Worm (Caenorhabditis elegans): ENCODE data around the gene F02H6.7.

F02H6.7 gene

DNA sequence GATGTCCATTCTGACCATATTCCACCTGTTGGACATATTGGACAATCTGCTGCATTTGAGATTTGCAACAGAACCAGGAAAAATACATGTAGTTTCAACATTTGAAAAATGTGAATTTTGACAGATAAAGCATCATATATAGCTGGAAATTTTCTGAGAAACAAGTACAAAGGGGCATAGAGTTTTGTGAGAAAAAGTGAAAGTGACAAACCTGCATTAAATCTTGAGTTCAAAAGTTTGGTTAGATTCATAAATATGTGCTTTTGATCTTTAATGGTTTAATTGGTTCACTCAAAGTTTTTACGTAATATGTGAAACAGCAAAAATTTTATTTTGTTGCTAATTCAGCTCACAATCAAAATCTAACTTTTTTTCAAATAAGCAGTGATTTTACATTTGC, at the start of gene F02H6.7:
Gene F02H6.7 (minus strand): TSS at position 101 of the 400 bp plus-strand sequence.
- no peak for TF ChIP-seq unc-62 (GFP tag; optimal IDR thresholded peaks at IDR 0.05)

DNA sequence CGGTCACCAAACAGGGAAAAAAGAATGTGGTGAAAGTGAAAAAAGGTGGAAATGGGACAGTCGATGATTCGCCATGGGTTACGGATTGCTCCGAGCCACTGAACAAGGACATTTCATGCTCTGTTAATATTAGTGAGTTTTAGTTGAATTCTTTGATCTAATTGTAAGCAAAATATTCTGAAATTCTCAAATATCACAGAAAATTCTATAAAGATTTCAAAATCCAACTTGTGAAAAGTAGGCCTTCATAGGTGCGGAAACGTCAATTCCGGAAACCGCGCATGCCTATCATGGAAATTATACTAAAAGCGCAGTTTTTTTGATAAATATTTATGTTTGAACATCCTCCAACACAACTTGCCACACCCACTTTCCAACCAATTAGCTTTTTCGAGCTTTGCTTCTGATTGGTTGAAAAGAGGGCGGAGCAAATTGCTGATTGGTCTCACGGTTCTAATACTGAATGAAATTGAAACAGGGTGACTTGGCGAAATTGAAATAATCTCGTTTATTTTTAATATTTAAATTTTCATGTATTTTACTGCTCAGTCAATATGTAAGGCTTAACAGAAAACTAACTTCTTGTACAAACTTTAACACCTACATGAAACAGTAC, 48.9 kb upstream of the F02H6.7 start:
- TF ChIP-seq unc-62 (GFP tag; optimal IDR thresholded peaks at IDR 0.05): no peak

DNA sequence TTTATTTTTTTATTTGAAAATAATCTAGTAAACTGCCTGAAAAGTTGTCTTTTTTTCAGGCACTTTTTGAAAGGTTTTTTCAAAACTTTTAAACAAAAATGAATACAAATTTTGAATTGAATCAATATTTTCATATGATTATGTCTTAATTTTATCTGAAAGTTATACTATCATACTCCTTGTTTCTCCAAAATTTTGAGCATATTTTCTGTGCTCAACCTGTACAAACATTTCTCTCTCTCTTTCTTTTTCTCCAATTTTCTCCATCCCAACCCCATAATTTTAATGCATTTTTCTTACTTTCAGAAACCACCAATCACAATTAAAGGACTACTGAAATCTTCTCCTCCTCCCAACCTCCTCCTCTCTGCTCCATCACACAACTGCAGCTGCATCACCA, 48.2 kb upstream of the F02H6.7 start, which contains the start of gene ilcr-1:
Gene ilcr-1 (plus strand): TSS at position 301 of the 400 bp plus-strand sequence.
- TF ChIP-seq unc-62 (GFP tag; optimal IDR thresholded peaks at IDR 0.05): no peak

DNA sequence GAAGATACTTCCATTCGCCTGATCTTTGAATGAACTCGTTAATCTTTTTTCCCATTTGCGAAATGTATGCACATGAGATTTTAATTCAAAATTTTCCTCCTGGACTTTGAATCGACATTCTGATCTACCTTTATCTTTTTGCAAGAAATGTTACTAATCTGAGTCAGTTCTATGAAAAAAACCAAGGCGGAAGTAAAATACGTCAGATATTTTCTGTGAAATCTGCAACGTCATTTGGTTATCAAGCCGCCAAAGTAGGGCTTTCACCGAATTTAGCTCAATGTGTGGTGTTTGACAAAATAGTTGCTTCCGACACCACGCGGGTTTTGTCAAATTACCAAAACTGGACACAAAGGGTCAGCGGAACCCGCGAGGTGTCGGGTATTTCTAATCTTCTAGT, 46.9 kb upstream of the F02H6.7 start:
- no peak for TF ChIP-seq unc-62 (GFP tag; optimal IDR thresholded peaks at IDR 0.05)

DNA sequence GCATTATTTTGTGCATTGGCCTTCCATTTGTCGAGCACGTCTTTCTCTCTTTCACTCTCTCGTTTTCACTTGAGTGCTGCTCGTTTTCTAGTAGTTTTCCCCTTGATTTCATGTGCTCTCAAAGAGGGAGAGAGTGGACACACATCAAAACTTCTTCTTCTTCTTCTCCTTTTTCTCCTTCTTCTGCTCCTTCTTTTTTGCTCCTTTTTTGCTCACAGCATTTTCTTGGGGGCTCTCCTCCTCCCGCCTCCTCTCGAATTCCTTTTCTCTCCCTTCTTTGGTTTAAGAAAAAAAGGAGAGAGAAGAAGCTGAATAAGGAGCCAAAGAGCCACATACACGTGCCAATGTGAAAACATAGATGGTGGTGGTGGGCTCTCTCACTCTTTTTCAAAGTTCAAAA, 44.6 kb upstream of the F02H6.7 start:
- TF ChIP-seq unc-62 (GFP tag; optimal IDR thresholded peaks at IDR 0.05): no peak

DNA sequence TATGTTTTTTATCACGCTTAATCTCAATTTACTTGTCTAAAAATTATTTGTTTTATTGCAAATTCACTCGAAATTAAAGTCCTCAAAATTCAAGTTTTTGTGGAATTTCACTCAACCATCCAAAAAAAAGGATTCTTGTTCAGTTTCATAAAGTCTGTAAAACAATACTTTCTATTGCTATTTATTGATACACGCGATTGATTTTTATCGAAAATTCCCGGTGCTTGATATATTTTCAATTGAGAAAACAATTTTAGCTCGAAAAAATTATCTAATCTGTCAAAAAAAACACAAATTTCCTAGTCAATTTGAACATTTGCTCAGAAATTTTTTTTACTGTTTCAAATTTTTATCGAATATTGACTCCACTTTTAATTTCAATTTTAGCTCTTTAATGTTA, 42.0 kb upstream of the F02H6.7 start:
- no peak for TF ChIP-seq unc-62 (GFP tag; optimal IDR thresholded peaks at IDR 0.05)

DNA sequence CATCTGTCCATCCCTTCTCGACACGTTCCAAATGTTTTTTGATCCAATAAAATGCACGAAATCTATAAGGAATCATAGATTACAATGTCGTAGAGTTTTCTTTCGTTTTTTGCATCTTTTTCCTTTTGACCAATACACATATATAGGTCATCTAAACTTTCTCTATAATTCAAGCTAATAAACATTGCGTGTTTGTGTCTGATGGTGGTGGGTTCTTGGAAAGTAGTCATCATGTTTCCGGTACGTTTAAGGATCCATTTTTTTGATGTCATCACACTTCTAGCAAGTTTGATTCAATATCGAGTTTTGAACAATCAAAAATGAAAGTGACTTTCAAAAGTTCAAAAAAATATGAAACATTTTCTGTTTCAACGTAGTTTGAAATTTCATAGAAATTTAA, 40.9 kb upstream of the F02H6.7 start:
- no peak for TF ChIP-seq unc-62 (GFP tag; optimal IDR thresholded peaks at IDR 0.05)

DNA sequence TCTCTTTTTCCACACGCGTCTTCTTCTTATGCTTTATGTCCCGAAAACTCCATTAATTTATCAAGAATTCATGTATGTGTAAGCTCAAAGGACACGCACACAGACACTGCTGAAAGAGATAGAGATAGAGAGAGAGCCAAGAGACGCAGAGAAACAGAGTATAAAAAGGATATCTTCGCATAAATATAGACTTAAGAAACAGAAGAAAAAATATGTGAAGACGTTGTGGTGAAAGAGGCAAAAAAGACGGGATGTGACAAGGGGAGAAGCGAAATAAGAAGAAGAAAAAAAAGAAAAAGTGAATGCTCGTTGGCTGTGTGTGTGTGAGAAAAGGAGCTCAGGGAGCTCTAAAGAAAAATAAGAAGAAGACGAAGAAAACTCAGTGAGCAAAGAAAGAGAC, 32.8 kb upstream of the F02H6.7 start:
- no peak for TF ChIP-seq unc-62 (GFP tag; optimal IDR thresholded peaks at IDR 0.05)

DNA sequence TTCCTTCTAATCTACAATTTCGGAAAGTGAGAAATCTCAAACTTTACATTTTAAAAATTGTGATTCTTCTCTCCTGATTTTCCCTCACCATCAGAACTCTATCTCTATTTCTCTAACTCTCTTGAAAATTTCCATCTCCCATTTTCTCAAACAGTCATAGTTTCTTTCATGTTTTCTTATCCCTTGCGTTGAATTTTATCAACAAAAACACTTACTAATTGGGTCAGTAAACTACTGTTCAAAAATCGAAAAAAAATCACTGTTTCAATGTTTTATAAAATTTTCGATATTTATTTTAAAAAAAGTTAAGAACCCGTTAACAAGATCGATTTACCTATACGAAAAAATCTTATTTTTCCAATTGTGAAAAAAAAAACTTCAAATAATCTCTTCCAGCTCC, 31.2 kb upstream of the F02H6.7 start:
- TF ChIP-seq unc-62 (GFP tag; optimal IDR thresholded peaks at IDR 0.05): no peak

DNA sequence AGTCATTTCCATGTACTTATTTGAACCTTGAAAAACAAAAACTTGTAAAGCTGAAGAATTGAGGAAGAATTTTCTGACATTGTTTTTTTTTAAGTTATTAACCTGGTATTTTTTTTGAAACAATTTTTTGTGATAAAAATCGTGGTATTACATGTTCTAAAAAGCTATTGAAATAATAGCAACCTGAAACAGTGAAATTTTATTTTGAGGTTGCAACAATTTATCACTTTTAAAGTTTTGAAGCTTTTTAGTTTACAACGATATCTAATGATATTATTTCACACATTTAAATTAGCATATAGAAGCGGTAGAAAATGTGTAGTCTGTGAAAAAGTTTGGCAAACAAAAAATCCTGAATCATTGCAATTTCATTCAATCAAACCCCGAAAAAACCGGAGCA, 29.6 kb upstream of the F02H6.7 start:
- TF ChIP-seq unc-62 (GFP tag; optimal IDR thresholded peaks at IDR 0.05): no peak

DNA sequence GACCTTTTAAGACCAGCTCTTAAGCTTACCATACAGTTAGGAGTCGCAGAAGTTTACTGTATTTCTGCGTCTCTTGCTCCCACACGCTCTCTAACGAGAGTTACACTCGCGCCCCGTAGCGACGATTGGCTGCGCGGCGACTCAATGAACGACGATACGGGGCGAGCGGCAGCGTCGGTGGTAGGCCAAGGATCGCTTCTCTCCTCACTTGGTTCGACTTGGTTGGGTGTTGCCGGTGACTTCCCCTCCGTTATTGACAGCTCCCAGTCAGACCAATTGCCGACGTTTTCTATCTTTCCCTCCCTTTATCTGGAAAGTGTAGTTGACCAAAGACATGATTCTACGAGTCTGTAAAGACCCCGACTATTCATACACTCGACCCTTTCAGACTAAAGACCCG, 27.6 kb upstream of the F02H6.7 start:
- no peak for TF ChIP-seq unc-62 (GFP tag; optimal IDR thresholded peaks at IDR 0.05)

DNA sequence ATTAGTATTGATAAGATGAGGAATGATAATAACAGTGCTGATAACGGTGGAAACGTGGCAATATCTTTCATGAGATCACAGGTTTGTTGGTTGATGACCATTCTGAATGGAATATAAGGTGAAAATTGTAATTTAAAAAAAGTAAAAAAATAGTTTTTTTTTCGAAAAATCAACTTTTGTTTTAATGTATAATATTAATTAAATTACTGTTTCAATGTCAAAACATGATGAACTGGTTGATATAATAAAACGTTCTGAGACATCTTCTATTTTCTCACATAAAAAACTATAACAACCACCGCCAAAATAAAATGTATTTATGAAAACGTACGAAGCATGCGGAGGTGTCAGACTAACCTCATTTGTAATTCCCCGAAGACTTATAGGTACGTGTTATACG, 22.1 kb upstream of the F02H6.7 start, which contains the start of gene srab-24:
Gene srab-24 (minus strand): TSS at position 101 of the 400 bp plus-strand sequence.
- TF ChIP-seq unc-62 (GFP tag; optimal IDR thresholded peaks at IDR 0.05): no peak

DNA sequence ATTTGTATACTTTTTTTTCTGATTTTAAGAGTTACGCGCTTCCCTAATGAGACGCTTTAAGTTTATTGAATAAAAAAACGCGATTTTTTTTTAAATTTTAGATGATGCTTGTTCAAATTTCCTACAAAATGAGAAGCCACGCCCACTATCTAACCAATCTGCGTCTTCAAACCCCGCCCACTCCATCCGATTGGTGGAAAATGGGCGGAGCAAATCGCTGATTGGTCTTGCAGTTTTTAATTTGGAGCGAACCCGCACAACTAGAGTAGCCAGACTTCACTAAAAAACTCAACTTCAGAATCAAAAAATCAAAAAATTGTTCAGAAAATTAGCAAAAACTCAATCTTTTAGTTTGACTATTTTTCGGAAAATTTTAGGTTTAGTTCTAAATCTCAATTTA, 21.5 kb upstream of the F02H6.7 start:
- TF ChIP-seq unc-62 (GFP tag; optimal IDR thresholded peaks at IDR 0.05): no peak

DNA sequence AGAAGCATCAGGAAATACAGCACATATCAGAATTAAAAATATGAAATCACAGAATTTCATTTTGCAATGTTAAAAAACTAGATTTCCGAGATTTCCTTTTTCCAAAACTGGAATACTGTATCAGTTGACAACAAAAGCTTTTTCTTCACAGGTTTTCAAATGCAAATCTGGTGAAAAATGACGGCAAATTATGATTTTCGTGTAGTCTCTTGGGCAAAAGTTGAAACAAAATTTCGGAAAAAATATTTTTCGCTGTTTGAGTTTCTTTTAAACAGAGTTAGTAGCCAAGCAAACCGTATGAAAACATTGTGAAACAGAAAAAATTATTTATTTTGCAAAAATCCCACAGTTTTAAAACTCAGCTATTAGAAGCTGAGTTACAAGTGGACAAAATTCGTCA, 16.4 kb upstream of the F02H6.7 start, which contains the start of gene Y64G10A.2:
Gene Y64G10A.2 (minus strand): TSS at position 101 of the 400 bp plus-strand sequence.
- no peak for TF ChIP-seq unc-62 (GFP tag; optimal IDR thresholded peaks at IDR 0.05)

DNA sequence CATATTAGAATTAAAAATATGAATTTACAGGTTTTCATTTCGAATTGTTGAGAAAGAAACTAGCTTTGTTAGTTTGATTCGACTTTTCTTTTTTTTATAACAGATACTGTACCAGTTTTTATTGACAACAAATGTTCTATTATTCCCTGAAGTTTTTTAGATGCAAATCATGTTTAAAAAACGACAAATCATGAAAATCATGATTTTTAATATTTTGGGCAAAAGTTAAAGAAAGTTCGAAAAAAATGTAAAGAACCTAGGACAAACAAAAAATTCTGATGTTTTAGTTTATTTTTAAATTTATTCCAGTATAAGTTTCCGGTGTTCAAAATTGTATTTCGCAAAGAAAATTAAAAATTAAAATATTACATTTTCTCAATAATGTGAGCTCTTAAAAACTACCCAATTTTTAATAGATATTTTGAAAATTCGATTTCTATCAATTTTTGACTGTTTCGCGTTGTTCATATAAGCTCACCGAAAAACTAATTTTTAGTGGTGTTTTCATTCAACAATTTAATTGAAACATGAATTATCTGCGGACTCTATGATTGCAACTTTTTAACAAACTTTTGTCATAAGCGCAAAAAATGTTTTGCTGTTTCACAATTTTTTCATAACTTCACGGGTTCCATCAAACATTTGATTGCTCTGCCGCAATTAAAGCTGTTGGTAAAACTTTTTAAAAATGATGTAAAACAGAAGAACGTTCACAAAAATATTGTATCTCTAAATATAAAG, 13.6 kb upstream of the F02H6.7 start, which contains the start of gene Y64G10A.10:
Gene Y64G10A.10 (minus strand): TSS at position 51 of the 741 bp plus-strand sequence.
- no peak for TF ChIP-seq unc-62 (GFP tag; optimal IDR thresholded peaks at IDR 0.05)

DNA sequence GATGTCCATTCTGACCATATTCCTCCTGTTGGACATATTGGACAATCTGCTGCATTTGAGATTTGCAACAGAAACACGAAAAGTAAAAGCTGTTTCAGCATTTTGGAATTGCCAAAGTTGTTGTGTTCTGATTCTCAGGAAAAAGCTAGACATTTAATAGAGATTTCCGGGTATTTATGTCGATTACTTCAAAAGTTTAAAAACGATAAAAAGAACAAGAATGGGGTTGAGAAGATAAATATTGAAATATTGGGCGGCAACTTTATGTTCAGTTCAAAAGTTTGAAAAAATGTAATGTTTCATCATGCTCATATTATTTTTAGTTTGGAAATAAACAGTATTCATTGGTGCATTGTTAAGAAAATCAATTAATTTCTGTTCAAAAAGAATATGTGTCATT, 11.0 kb upstream of the F02H6.7 start, which contains the start of gene Y64G10A.1:
Gene Y64G10A.1 (minus strand): TSS at position 101 of the 400 bp plus-strand sequence.
- no peak for TF ChIP-seq unc-62 (GFP tag; optimal IDR thresholded peaks at IDR 0.05)

DNA sequence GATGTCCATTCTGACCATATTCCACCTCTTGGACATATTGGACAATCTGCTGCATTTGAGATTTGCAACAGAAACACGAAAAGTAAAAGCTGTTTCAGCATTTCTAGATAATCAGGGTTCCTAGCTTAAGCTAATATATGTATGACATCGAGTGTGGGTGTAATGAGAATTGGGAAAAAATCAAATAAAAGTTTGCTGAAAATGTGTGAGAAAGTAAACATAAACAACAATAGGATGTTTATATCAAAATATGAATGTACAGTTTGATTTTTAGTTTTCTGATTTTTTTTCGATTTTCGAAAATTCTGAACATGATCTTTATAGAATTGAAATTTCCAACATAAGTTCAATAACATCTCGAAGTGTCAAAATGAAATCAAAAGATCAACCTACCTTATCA, 2.8 kb upstream of the F02H6.7 start, which contains the start of gene F02H6.6:
Gene F02H6.6 (minus strand): TSS at position 101 of the 400 bp plus-strand sequence.
- TF ChIP-seq unc-62 (GFP tag; optimal IDR thresholded peaks at IDR 0.05): no peak
